Worm (Caenorhabditis elegans) whole organism, midembryonic: ENCODE data around the gene ugt-3.

Source experiments
- T22C8.4 ChIP-seq: fragments of 200-800 bp; sonication (Bioruptor generic); IDR thresholded peaks from 2 replicates; pipeline ENCODE4 v1.3.6; 2022; ENCODE audit warnings: missing genetic modification characterization, missing compliant biosample characterization
- cog-1 ChIP-seq: sonication (generic microtip); optimal IDR thresholded peaks from 2 replicates; lab custom pipeline; 2016; ENCODE audit warnings: missing genetic modification characterization, missing compliant biosample characterization
- flt-1 ChIP-seq: fragments of 200-800 bp; sonication (Bioruptor generic); IDR thresholded peaks from 2 replicates; pipeline ENCODE4 v1.3.6; 2022; ENCODE audit warnings: missing genetic modification characterization, missing compliant biosample characterization
- klf-2 ChIP-seq: fragments of 200-800 bp; sonication (Bioruptor generic); conservative IDR thresholded peaks from 2 replicates; pipeline ENCODE4 v1.3.6; 2022; ENCODE audit warnings: missing genetic modification reagents, missing genetic modification characterization, missing compliant biosample characterization
- med-1 ChIP-seq: sonication (generic microtip); optimal IDR thresholded peaks from 2 replicates; lab custom pipeline; 2017; ENCODE audit warnings: missing genetic modification characterization, mild to moderate bottlenecking, missing compliant biosample characterization, antibody characterized with exemption, missing genetic modification reagents; ENCODE audit not compliant: insufficient read depth
- ref-1 ChIP-seq: fragments of 200-800 bp; sonication (Bioruptor generic); conservative IDR thresholded peaks from 2 replicates; pipeline ENCODE4 v1.3.6; 2022; ENCODE audit warnings: missing genetic modification reagents, missing genetic modification characterization, missing compliant biosample characterization
- ztf-23 ChIP-seq: fragments of 200-800 bp; sonication (Bioruptor generic); IDR thresholded peaks from 2 replicates; pipeline ENCODE4 v1.3.6; 2022; ENCODE audit warnings: missing genetic modification reagents, missing genetic modification characterization, missing compliant biosample characterization
- ztf-29 ChIP-seq: fragments of 200-800 bp; sonication (Bioruptor generic); IDR thresholded peaks from 2 replicates; pipeline ENCODE4 v1.3.6; 2022; ENCODE audit warnings: missing genetic modification reagents, missing genetic modification characterization, missing compliant biosample characterization

ce11 chrV:12806190-12806589, 6.1 kb upstream of the ugt-3 start, which contains the start of gene ZC443.7:
- TF ChIP-seq cog-1 (tag; lab: Kevin White, UChicago) (no peak), ztf-29 (no peak), med-1 (GFP tag; lab: Kevin White, UChicago) (no peak), klf-2 (GFP tag; lab: Robert Waterston, UW) (no peak), T22C8.4 (GFP tag; lab: Robert Waterston, UW) (no peak), flt-1 (GFP tag; lab: Robert Waterston, UW) (no peak), ztf-23 (GFP tag; lab: Robert Waterston, UW) (no peak), ref-1 (GFP tag; lab: Robert Waterston, UW) (no peak)
